Fruit fly (Drosophila melanogaster) whole organism, embryonic: ENCODE measurements around the gene CG15024.

Source experiments
- Aef1 ChIP-seq: fragments of 200-800 bp; sonication (Bioruptor generic); IDR thresholded peaks from 3 replicates; pipeline ENCODE4 v1.3.6; 2022; ENCODE audit warnings: missing biosample characterization, missing genetic modification characterization
- BtbVII ChIP-seq: fragments of 200-800 bp; sonication (Bioruptor generic); optimal IDR thresholded peaks from 3 replicates; lab custom pipeline; 2017; ENCODE audit warnings: missing biosample characterization, mild to moderate bottlenecking, missing genetic modification characterization
- Bteb2 ChIP-seq: fragments of 200-800 bp; sonication (Bioruptor generic); optimal IDR thresholded peaks from 2 replicates; lab custom pipeline; 2016; ENCODE audit warnings: missing biosample characterization, missing genetic modification characterization
- CG10462 ChIP-seq: fragments of 200-800 bp; sonication (Bioruptor generic); optimal IDR thresholded peaks from 2 replicates; lab custom pipeline; 2016; ENCODE audit warnings: missing biosample characterization, missing genetic modification characterization
- CG11504 ChIP-seq: fragments of 200-800 bp; sonication (Bioruptor generic); optimal IDR thresholded peaks from 3 replicates; lab custom pipeline; 2019; ENCODE audit warnings: missing biosample characterization, mild to moderate bottlenecking, missing genetic modification characterization, moderate library complexity
- CG11695 ChIP-seq: fragments of 200-800 bp; sonication (Bioruptor generic); IDR thresholded peaks from 3 replicates; pipeline ENCODE4 v1.3.6; 2022; ENCODE audit warnings: missing biosample characterization, missing genetic modification characterization
- CG1233 ChIP-seq: fragments of 200-800 bp; sonication (Bioruptor generic); optimal IDR thresholded peaks from 4 replicates; lab custom pipeline; 2018; ENCODE audit warnings: missing biosample characterization, mild to moderate bottlenecking, missing genetic modification characterization
- CG12391 ChIP-seq: fragments of 200-800 bp; sonication (Bioruptor generic); optimal IDR thresholded peaks from 3 replicates; lab custom pipeline; 2018; ENCODE audit warnings: missing biosample characterization, mild to moderate bottlenecking, missing genetic modification characterization, moderate library complexity
- CG13287 ChIP-seq: fragments of 200-800 bp; sonication (Bioruptor generic); IDR thresholded peaks from 2 replicates; pipeline ENCODE4 v1.3.6; 2022; ENCODE audit warnings: missing biosample characterization, missing genetic modification characterization; ENCODE audit not compliant: partially characterized antibody
- CG15269 ChIP-seq: fragments of 200-800 bp; sonication (Bioruptor generic); optimal IDR thresholded peaks from 2 replicates; lab custom pipeline; 2018; ENCODE audit warnings: missing biosample characterization, mild to moderate bottlenecking, missing genetic modification characterization, moderate library complexity
- CG2199 ChIP-seq: fragments of 200-800 bp; sonication (Bioruptor generic); IDR thresholded peaks from 3 replicates; pipeline ENCODE4 v1.3.6; 2022; ENCODE audit warnings: missing biosample characterization, missing genetic modification characterization
- CG32772 ChIP-seq: fragments of 200-800 bp; sonication (Bioruptor generic); IDR thresholded peaks from 2 replicates; pipeline ENCODE4 v1.3.6; 2022; ENCODE audit warnings: missing biosample characterization, missing genetic modification characterization
- CG3407 ChIP-seq: fragments of 200-800 bp; sonication (Bioruptor generic); optimal IDR thresholded peaks from 2 replicates; lab custom pipeline; 2018; ENCODE audit warnings: missing biosample characterization, mild to moderate bottlenecking, missing genetic modification characterization
- CG4730 ChIP-seq: fragments of 200-800 bp; sonication (Bioruptor generic); IDR thresholded peaks from 2 replicates; pipeline ENCODE4 v1.3.6; 2022; ENCODE audit warnings: missing biosample characterization, missing genetic modification characterization
- CG5180 ChIP-seq: fragments of 200-800 bp; sonication (Bioruptor generic); optimal IDR thresholded peaks from 3 replicates; lab custom pipeline; 2017; ENCODE audit warnings: missing biosample characterization, missing genetic modification characterization, mild to moderate bottlenecking, moderate library complexity, missing genetic modification reagents
- CG6175 ChIP-seq: fragments of 200-800 bp; sonication (Bioruptor generic); IDR thresholded peaks from 3 replicates; pipeline ENCODE4 v1.3.6; 2022; ENCODE audit warnings: missing biosample characterization, missing genetic modification characterization
- CG6272 ChIP-seq: fragments of 200-800 bp; sonication (Bioruptor generic); IDR thresholded peaks from 2 replicates; pipeline ENCODE4 v1.3.6; 2022; ENCODE audit warnings: missing biosample characterization, missing genetic modification characterization
- CG7271 ChIP-seq: fragments of 200-800 bp; sonication (Bioruptor generic); optimal IDR thresholded peaks from 2 replicates; lab custom pipeline; 2018; ENCODE audit warnings: missing biosample characterization, mild to moderate bottlenecking, missing genetic modification characterization, moderate library complexity
- CG7928 ChIP-seq: fragments of 200-800 bp; sonication (Bioruptor generic); optimal IDR thresholded peaks from 2 replicates; lab custom pipeline; 2017; ENCODE audit warnings: missing biosample characterization, mild to moderate bottlenecking, missing genetic modification characterization
- CG7963 ChIP-seq: fragments of 200-800 bp; sonication (Bioruptor generic); IDR thresholded peaks from 3 replicates; pipeline ENCODE4 v1.3.6; 2022; ENCODE audit warnings: missing biosample characterization, missing genetic modification characterization; ENCODE audit not compliant: partially characterized antibody
- CG8924 ChIP-seq: fragments of 200-800 bp; optimal IDR thresholded peaks from 3 replicates; lab custom pipeline; 2019; ENCODE audit warnings: missing biosample characterization, mild to moderate bottlenecking, missing genetic modification characterization, moderate library complexity
- CoRest ChIP-seq: fragments of 200-800 bp; sonication (Bioruptor generic); optimal IDR thresholded peaks from 3 replicates; lab custom pipeline; 2018; ENCODE audit warnings: missing biosample characterization, mild to moderate bottlenecking, missing genetic modification characterization, moderate library complexity
- D19B ChIP-seq: fragments of 200-800 bp; sonication (Bioruptor generic); optimal IDR thresholded peaks from 2 replicates; lab custom pipeline; 2017; ENCODE audit warnings: missing biosample characterization, mild to moderate bottlenecking, missing genetic modification characterization
- ERR ChIP-seq: fragments of 200-800 bp; sonication (Bioruptor generic); optimal IDR thresholded peaks from 2 replicates; lab custom pipeline; 2016; ENCODE audit warnings: missing biosample characterization, missing genetic modification characterization
- HLH54F ChIP-seq: fragments of 200-800 bp; sonication (Bioruptor generic); optimal IDR thresholded peaks from 3 replicates; lab custom pipeline; 2016; ENCODE audit warnings: missing biosample characterization, missing genetic modification characterization
- Hand ChIP-seq: fragments of 200-800 bp; sonication (Bioruptor generic); optimal IDR thresholded peaks from 2 replicates; lab custom pipeline; 2017; ENCODE audit warnings: mild to moderate bottlenecking, missing biosample characterization, missing genetic modification reagents, missing genetic modification characterization
- Med ChIP-seq: fragments of 200-800 bp; sonication (Bioruptor generic); peaks from one replicate; lab custom pipeline; 2016; ENCODE audit warnings: missing biosample characterization, missing genetic modification characterization, mild to moderate bottlenecking, inconsistent platforms, moderate library complexity
- Neu2 ChIP-seq: fragments of 200-800 bp; sonication (Bioruptor generic); optimal IDR thresholded peaks from 3 replicates; lab custom pipeline; 2016; ENCODE audit warnings: missing biosample characterization, missing genetic modification characterization, borderline replicate concordance
- Oli ChIP-seq: fragments of 200-800 bp; sonication (Bioruptor generic); optimal IDR thresholded peaks from 2 replicates; lab custom pipeline; 2018; ENCODE audit warnings: missing biosample characterization, mild to moderate bottlenecking, missing genetic modification characterization, moderate library complexity
- PHDP ChIP-seq: fragments of 200-800 bp; sonication (Bioruptor generic); optimal IDR thresholded peaks from 3 replicates; lab custom pipeline; 2018; ENCODE audit warnings: missing biosample characterization, mild to moderate bottlenecking, missing genetic modification characterization, moderate library complexity
- Ptx1 ChIP-seq: fragments of 200-800 bp; sonication (Bioruptor generic); IDR thresholded peaks from 2 replicates; pipeline ENCODE4 v1.3.6; 2022; ENCODE audit warnings: missing biosample characterization, missing genetic modification characterization
- Ravus ChIP-seq: fragments of 200-800 bp; sonication (Bioruptor generic); IDR thresholded peaks from 2 replicates; pipeline ENCODE4 v1.3.6; 2022; ENCODE audit warnings: missing biosample characterization, missing genetic modification characterization
- ab ChIP-seq: fragments of 200-800 bp; sonication (Bioruptor generic); optimal IDR thresholded peaks from 2 replicates; lab custom pipeline; 2016; ENCODE audit warnings: missing biosample characterization, missing genetic modification characterization
- ac ChIP-seq: fragments of 200-800 bp; sonication (Bioruptor generic); optimal IDR thresholded peaks from 3 replicates; lab custom pipeline; 2017; ENCODE audit warnings: missing biosample characterization, mild to moderate bottlenecking, missing genetic modification characterization
- ap ChIP-seq: fragments of 200-800 bp; sonication (Bioruptor generic); IDR thresholded peaks from 2 replicates; pipeline ENCODE4 v1.3.6; 2022; ENCODE audit warnings: missing biosample characterization, missing genetic modification characterization
- ara ChIP-seq: fragments of 200-800 bp; sonication (Bioruptor generic); IDR thresholded peaks from 2 replicates; pipeline ENCODE4 v1.3.6; 2022; ENCODE audit warnings: missing biosample characterization, missing genetic modification characterization
- crol ChIP-seq: fragments of 200-800 bp; sonication (Bioruptor generic); IDR thresholded peaks from 2 replicates; pipeline ENCODE4 v1.3.6; 2022; ENCODE audit warnings: missing biosample characterization, missing genetic modification characterization
- dati ChIP-seq: fragments of 200-800 bp; sonication (Bioruptor generic); IDR thresholded peaks from 2 replicates; pipeline ENCODE4 v1.3.6; 2022; ENCODE audit warnings: missing biosample characterization, missing genetic modification characterization
- ems ChIP-seq: fragments of 200-800 bp; sonication (Bioruptor generic); optimal IDR thresholded peaks from 3 replicates; lab custom pipeline; 2016; ENCODE audit warnings: missing biosample characterization, missing genetic modification characterization
- exex ChIP-seq: fragments of 200-800 bp; sonication (Bioruptor generic); optimal IDR thresholded peaks from 4 replicates; lab custom pipeline; 2018; ENCODE audit warnings: missing biosample characterization, mild to moderate bottlenecking, missing genetic modification characterization, moderate library complexity
- ham ChIP-seq: fragments of 200-800 bp; sonication (Bioruptor generic); IDR thresholded peaks from 2 replicates; pipeline ENCODE4 v1.3.6; 2022; ENCODE audit warnings: missing biosample characterization, missing genetic modification characterization
- jumu ChIP-seq: fragments of 200-800 bp; sonication (Bioruptor generic); optimal IDR thresholded peaks from 3 replicates; lab custom pipeline; 2016; ENCODE audit warnings: missing biosample characterization, missing genetic modification characterization
- knrl ChIP-seq: fragments of 200-800 bp; sonication (Bioruptor generic); IDR thresholded peaks from 3 replicates; pipeline ENCODE4 v1.3.6; 2022; ENCODE audit warnings: missing biosample characterization, missing genetic modification characterization; ENCODE audit not compliant: partially characterized antibody
- lola ChIP-seq, 3 experiments: fragments of >200 bp in 2 of 3; fragments of 200-800 bp in 1 of 3; sonication (Bioruptor generic) in 1 of 3; optimal IDR thresholded peaks; 2 replicates each; lab custom pipeline; 2017 to 2019; ENCODE audit warnings: missing biosample characterization in 3 of 3, missing genetic modification characterization in 3 of 3, mild to moderate bottlenecking in 1 of 3, moderate library complexity in 1 of 3
- nerfin-2 ChIP-seq: fragments of 200-800 bp; sonication (Bioruptor generic); IDR thresholded peaks from 2 replicates; pipeline ENCODE4 v1.3.6; 2022; ENCODE audit warnings: missing biosample characterization, missing genetic modification characterization; ENCODE audit not compliant: partially characterized antibody
- pnt ChIP-seq: fragments of 200-800 bp; sonication (Bioruptor generic); optimal IDR thresholded peaks from 3 replicates; lab custom pipeline; 2016; ENCODE audit warnings: missing biosample characterization, missing genetic modification characterization
- scrt ChIP-seq: fragments of 200-800 bp; sonication (Bioruptor generic); optimal IDR thresholded peaks from 2 replicates; lab custom pipeline; 2018; ENCODE audit warnings: missing biosample characterization, mild to moderate bottlenecking, missing genetic modification characterization, moderate library complexity
- sima ChIP-seq: fragments of 200-800 bp; sonication (Bioruptor generic); optimal IDR thresholded peaks from 2 replicates; lab custom pipeline; 2016; ENCODE audit warnings: missing biosample characterization, missing genetic modification characterization
- sna ChIP-seq: fragments of 200-800 bp; sonication (Bioruptor generic); IDR thresholded peaks from 2 replicates; pipeline ENCODE4 v1.3.6; 2022; ENCODE audit warnings: missing biosample characterization, missing genetic modification characterization; ENCODE audit not compliant: partially characterized antibody
- wek ChIP-seq: fragments of 200-800 bp; sonication (Bioruptor generic); optimal IDR thresholded peaks from 3 replicates; lab custom pipeline; 2018; ENCODE audit warnings: missing biosample characterization, mild to moderate bottlenecking, missing genetic modification characterization, moderate library complexity
- zen2 ChIP-seq: fragments of 200-800 bp; sonication (Bioruptor generic); IDR thresholded peaks from 3 replicates; pipeline ENCODE4 v1.3.6; 2022; ENCODE audit warnings: missing biosample characterization, missing genetic modification characterization; ENCODE audit not compliant: partially characterized antibody

Gene CG15024

DNA sequence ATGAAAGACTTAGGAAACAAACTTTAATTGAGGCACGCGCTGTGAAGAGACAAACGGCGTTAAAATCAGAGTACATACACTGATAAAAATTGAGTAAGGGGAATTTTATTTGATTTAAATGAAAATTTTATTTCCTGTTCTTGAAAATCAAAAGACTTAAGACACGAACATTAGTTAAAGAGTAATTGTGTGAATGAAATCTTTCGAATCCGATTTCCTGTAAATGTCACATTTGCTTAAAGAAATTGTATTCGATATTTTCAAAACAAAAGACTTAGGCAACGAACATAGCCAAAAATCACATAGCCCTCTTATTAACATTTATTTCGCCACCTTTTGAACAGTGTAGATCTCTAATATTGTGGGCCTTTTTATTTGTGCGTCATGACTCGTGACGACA lies 17.8 kb downstream of the CG15024 start (continued):
- TF ChIP-seq zen2 (GFP tag; lab: Robert Waterston, UW) (no peak), CG12391 (tag; lab: Kevin White, UChicago) (no peak), Ravus (GFP tag; lab: Robert Waterston, UW) (no peak), CG6272 (no peak), CG11504 (tag; lab: Kevin White, UChicago) (peak; percentile 44), Med (peak; percentile 23), ara (no peak), D19B (peak; percentile 46), CG11695 (GFP tag; lab: Robert Waterston, UW) (0 out of 3 replicates have a peak, but pooled peaks have one; percentile 25), CG15269 (tag; lab: Kevin White, UChicago) (peak; percentile 3), dati (GFP tag; lab: Robert Waterston, UW) (no peak), ap (no peak), CG7271 (no peak), exex (tag; lab: Kevin White, UChicago) (no peak), CG13287 (GFP tag; lab: Robert Waterston, UW) (no peak), CG3407 (GFP tag; lab: Kevin White, UChicago) (no peak), CG6175 (GFP tag; lab: Robert Waterston, UW) (no peak), jumu (GFP tag; lab: Kevin White, UChicago) (no peak), scrt (GFP tag; lab: Kevin White, UChicago) (peak; percentile 38), CG7928 (GFP tag; lab: Kevin White, UChicago) (no peak), CG4730 (GFP tag; lab: Robert Waterston, UW) (no peak), CG7963 (GFP tag; lab: Robert Waterston, UW) (no peak), ems (GFP tag; lab: Kevin White, UChicago) (no peak), CG10462 (no peak), ab (GFP tag; lab: Kevin White, UChicago) (no peak), Bteb2 (GFP tag; lab: Kevin White, UChicago) (no peak), Ptx1 (peak; percentile 34; the same call in 1 of the 2 replicates), Hand (GFP tag; lab: Kevin White, UChicago) (no peak), CoRest (tag; lab: Kevin White, UChicago) (peak; percentile 5), HLH54F (GFP tag; lab: Kevin White, UChicago) (no peak), ham (GFP tag; lab: Robert Waterston, UW) (no peak), Neu2 (GFP tag; lab: Kevin White, UChicago) (no peak), Oli (tag; lab: Kevin White, UChicago) (no peak), CG1233 (GFP tag; lab: Kevin White, UChicago) (no peak), CG5180 (no peak), knrl (GFP tag; lab: Robert Waterston, UW) (no peak), pnt (GFP tag; lab: Kevin White, UChicago) (no peak), CG8924 (tag; lab: Kevin White, UChicago) (no peak), Aef1 (0 out of 3 replicates have a peak, but pooled peaks have one; percentile 12), nerfin-2 (GFP tag; lab: Robert Waterston, UW) (no peak), lola (GFP tag; optimal IDR thresholded peaks at IDR 0.05; lab: Kevin White, UChicago) (no peak), sima (GFP tag; lab: Kevin White, UChicago) (no peak), crol (GFP tag; lab: Robert Waterston, UW) (no peak), PHDP (tag; lab: Kevin White, UChicago) (no peak), wek (GFP tag; lab: Kevin White, UChicago) (no peak), ac (GFP tag; lab: Kevin White, UChicago) (no peak), CG2199 (GFP tag; lab: Robert Waterston, UW) (no peak), CG32772 (no peak), BtbVII (GFP tag; lab: Kevin White, UChicago) (peak; percentile 10), sna (GFP tag; lab: Robert Waterston, UW) (no peak), ERR (no peak)
